Fruit fly (Drosophila melanogaster) whole organism, embryonic: ENCODE data around the gene gce.
A peak's percentile ranks its signal among the peaks of the same experiment; 100 is the strongest.

Source experiments
- ATbp ChIP-seq: fragments of 200-800 bp; sonication (Bioruptor generic); optimal IDR thresholded peaks from 2 replicates; lab custom pipeline; 2017; ENCODE audit warnings: missing biosample characterization, mild to moderate bottlenecking, missing genetic modification characterization, missing genetic modification reagents
- Asciz ChIP-seq: fragments of 200-800 bp; sonication (Bioruptor generic); optimal IDR thresholded peaks from 2 replicates; lab custom pipeline; 2017; ENCODE audit warnings: missing biosample characterization, mild to moderate bottlenecking, missing genetic modification characterization, missing genetic modification reagents
- Blimp-1 ChIP-seq: fragments of 200-800 bp; sonication (Bioruptor generic); optimal IDR thresholded peaks from 3 replicates; lab custom pipeline; 2018; ENCODE audit warnings: missing biosample characterization, missing genetic modification characterization, mild to moderate bottlenecking, moderate library complexity, missing genetic modification reagents
- BtbVII ChIP-seq: fragments of 200-800 bp; sonication (Bioruptor generic); optimal IDR thresholded peaks from 3 replicates; lab custom pipeline; 2017; ENCODE audit warnings: missing biosample characterization, mild to moderate bottlenecking, missing genetic modification characterization
- Bteb2 ChIP-seq: fragments of 200-800 bp; sonication (Bioruptor generic); optimal IDR thresholded peaks from 2 replicates; lab custom pipeline; 2016; ENCODE audit warnings: missing biosample characterization, missing genetic modification characterization
- CG10654 ChIP-seq: fragments of 200-800 bp; sonication (Bioruptor generic); optimal IDR thresholded peaks from 2 replicates; lab custom pipeline; 2016; ENCODE audit warnings: missing biosample characterization, missing genetic modification characterization
- CG11723 ChIP-seq: fragments of 200-800 bp; sonication (Bioruptor generic); optimal IDR thresholded peaks from 2 replicates; lab custom pipeline; 2017; ENCODE audit warnings: missing biosample characterization, mild to moderate bottlenecking, missing genetic modification characterization
- CG13123 ChIP-seq: fragments of 200-800 bp; sonication (Bioruptor generic); optimal IDR thresholded peaks from 2 replicates; lab custom pipeline; 2016; ENCODE audit warnings: missing biosample characterization, missing genetic modification characterization
- CG13624 ChIP-seq: fragments of 200-800 bp; sonication (Bioruptor generic); optimal IDR thresholded peaks from 2 replicates; lab custom pipeline; 2016; ENCODE audit warnings: missing biosample characterization, missing genetic modification characterization
- CG13775 ChIP-seq: fragments of 200-800 bp; sonication (Bioruptor generic); optimal IDR thresholded peaks from 3 replicates; lab custom pipeline; 2017; ENCODE audit warnings: missing biosample characterization, mild to moderate bottlenecking, missing genetic modification characterization
- CG1647 ChIP-seq: fragments of 200-800 bp; sonication (Bioruptor generic); optimal IDR thresholded peaks from 3 replicates; lab custom pipeline; 2016; ENCODE audit warnings: missing biosample characterization, missing genetic modification characterization
- CG17361 ChIP-seq: fragments of 200-800 bp; sonication (Bioruptor generic); IDR thresholded peaks from 3 replicates; pipeline ENCODE4 v1.3.6; 2022; ENCODE audit warnings: missing biosample characterization, missing genetic modification characterization
- CG33213 ChIP-seq: fragments of 200-800 bp; sonication (Bioruptor generic); optimal IDR thresholded peaks from 3 replicates; lab custom pipeline; 2016; ENCODE audit warnings: missing biosample characterization, missing genetic modification characterization
- CG42726 ChIP-seq: fragments of 200-800 bp; sonication (Bioruptor generic); IDR thresholded peaks from 2 replicates; pipeline ENCODE4 v1.3.6; 2022; ENCODE audit warnings: missing biosample characterization, missing genetic modification characterization; ENCODE audit not compliant: partially characterized antibody
- CG6854 ChIP-seq: fragments of 200-800 bp; sonication (Bioruptor generic); optimal IDR thresholded peaks from 3 replicates; lab custom pipeline; 2017; ENCODE audit warnings: missing biosample characterization, mild to moderate bottlenecking, missing genetic modification characterization
- CG8290 ChIP-seq, 3 experiments: fragments of 200-800 bp; sonication (Bioruptor generic); optimal IDR thresholded peaks; 2 replicates each; lab custom pipeline; 2016 to 2019; ENCODE audit warnings: missing biosample characterization in 3 of 3, missing genetic modification characterization in 3 of 3, mild to moderate bottlenecking in 2 of 3, moderate library complexity in 1 of 3
- CG9215 ChIP-seq: fragments of 200-800 bp; sonication (Bioruptor generic); IDR thresholded peaks from 2 replicates; pipeline ENCODE4 v1.3.6; 2022; ENCODE audit warnings: missing biosample characterization, missing genetic modification characterization
- CoRest ChIP-seq: fragments of 200-800 bp; sonication (Bioruptor generic); optimal IDR thresholded peaks from 3 replicates; lab custom pipeline; 2018; ENCODE audit warnings: missing biosample characterization, mild to moderate bottlenecking, missing genetic modification characterization, moderate library complexity
- D19A ChIP-seq: fragments of 200-800 bp; optimal IDR thresholded peaks from 3 replicates; lab custom pipeline; 2019; ENCODE audit warnings: missing biosample characterization, mild to moderate bottlenecking, missing genetic modification characterization, moderate library complexity
- Dip3 ChIP-seq: fragments of 200-800 bp; sonication (Bioruptor generic); optimal IDR thresholded peaks from 3 replicates; lab custom pipeline; 2016; ENCODE audit warnings: missing biosample characterization, missing genetic modification characterization
- Dref ChIP-seq: fragments of 200-800 bp; sonication (Bioruptor generic); IDR thresholded peaks from 2 replicates; pipeline ENCODE4 v1.3.6; 2022; ENCODE audit warnings: missing biosample characterization, missing genetic modification characterization
- Eip74EF ChIP-seq, 2 experiments: fragments of 200-800 bp in 1 of 2; fragments of >200 bp in 1 of 2; sonication (Bioruptor generic) in 1 of 2; optimal IDR thresholded peaks; 2 replicates each; lab custom pipeline; 2017 to 2019; ENCODE audit warnings: missing biosample characterization in 2 of 2, missing genetic modification characterization in 2 of 2, mild to moderate bottlenecking in 1 of 2, moderate library complexity in 1 of 2
- HmgZ ChIP-seq: fragments of 200-800 bp; sonication (Bioruptor generic); optimal IDR thresholded peaks from 2 replicates; lab custom pipeline; 2018; ENCODE audit warnings: missing biosample characterization, mild to moderate bottlenecking, missing genetic modification characterization
- MTF-1 ChIP-seq: fragments of 200-800 bp; sonication (Bioruptor generic); optimal IDR thresholded peaks from 2 replicates; lab custom pipeline; 2018; ENCODE audit warnings: missing biosample characterization, mild to moderate bottlenecking, missing genetic modification characterization, borderline replicate concordance
- Med ChIP-seq: fragments of 200-800 bp; sonication (Bioruptor generic); peaks from one replicate; lab custom pipeline; 2016; ENCODE audit warnings: missing biosample characterization, missing genetic modification characterization, mild to moderate bottlenecking, inconsistent platforms, moderate library complexity
- NC2β ChIP-seq: fragments of 200-800 bp; sonication (Bioruptor generic); optimal IDR thresholded peaks from 2 replicates; lab custom pipeline; 2016; ENCODE audit warnings: missing biosample characterization, missing genetic modification characterization
- Nf-YA ChIP-seq: fragments of 200-800 bp; sonication (Bioruptor generic); IDR thresholded peaks from 2 replicates; pipeline ENCODE4 v1.3.6; 2022; ENCODE audit warnings: missing biosample characterization, missing genetic modification characterization
- NfI ChIP-seq: fragments of 200-800 bp; sonication (Bioruptor generic); optimal IDR thresholded peaks from 3 replicates; lab custom pipeline; 2018; ENCODE audit warnings: missing biosample characterization, mild to moderate bottlenecking, missing genetic modification characterization, moderate library complexity
- Optix ChIP-seq: fragments of 200-800 bp; sonication (Bioruptor generic); IDR thresholded peaks from 3 replicates; pipeline ENCODE4 v1.3.6; 2022; ENCODE audit warnings: missing biosample characterization, missing genetic modification characterization
- Ptx1 ChIP-seq: fragments of 200-800 bp; sonication (Bioruptor generic); IDR thresholded peaks from 2 replicates; pipeline ENCODE4 v1.3.6; 2022; ENCODE audit warnings: missing biosample characterization, missing genetic modification characterization
- ase ChIP-seq: fragments of 200-800 bp; sonication (Bioruptor generic); IDR thresholded peaks from 3 replicates; pipeline ENCODE4 v1.3.6; 2022; ENCODE audit warnings: missing biosample characterization, missing genetic modification characterization
- bbx ChIP-seq: fragments of 200-800 bp; sonication (Bioruptor generic); IDR thresholded peaks from 2 replicates; pipeline ENCODE4 v1.3.6; 2022; ENCODE audit warnings: missing biosample characterization, missing genetic modification characterization; ENCODE audit not compliant: partially characterized antibody
- bowl ChIP-seq: fragments of 200-800 bp; sonication (Bioruptor generic); IDR thresholded peaks from 2 replicates; pipeline ENCODE4 v1.3.6; 2022; ENCODE audit warnings: missing biosample characterization, missing genetic modification characterization
- cad ChIP-seq: fragments of >200 bp; optimal IDR thresholded peaks from 2 replicates; lab custom pipeline; 2017; ENCODE audit warnings: missing biosample characterization, missing genetic modification characterization
- crp ChIP-seq, 2 experiments: fragments of 200-800 bp; sonication (Bioruptor generic); optimal IDR thresholded peaks; 2 replicates in 1 of 2; 3 replicates in 1 of 2; lab custom pipeline; 2017; ENCODE audit warnings: missing biosample characterization in 2 of 2, missing genetic modification characterization in 2 of 2, mild to moderate bottlenecking in 1 of 2, moderate library complexity in 1 of 2
- danr ChIP-seq: fragments of 200-800 bp; sonication (Bioruptor generic); IDR thresholded peaks from 2 replicates; pipeline ENCODE4 v1.3.6; 2022; ENCODE audit warnings: missing biosample characterization, missing genetic modification characterization
- fd64A ChIP-seq: fragments of 200-800 bp; sonication (Bioruptor generic); optimal IDR thresholded peaks from 3 replicates; lab custom pipeline; 2018; ENCODE audit warnings: missing biosample characterization, mild to moderate bottlenecking, missing genetic modification characterization
- gcm2 ChIP-seq: fragments of 200-800 bp; sonication (Bioruptor generic); optimal IDR thresholded peaks from 2 replicates; lab custom pipeline; 2016; ENCODE audit warnings: missing biosample characterization, missing genetic modification characterization
- gsb ChIP-seq: fragments of 200-800 bp; sonication (Bioruptor generic); IDR thresholded peaks from 2 replicates; pipeline ENCODE4 v1.3.6; 2022; ENCODE audit warnings: missing biosample characterization, missing genetic modification characterization
- lilli ChIP-seq: fragments of 200-800 bp; sonication (Bioruptor generic); optimal IDR thresholded peaks from 3 replicates; lab custom pipeline; 2016; ENCODE audit warnings: missing biosample characterization, missing genetic modification characterization
- lov ChIP-seq, 2 experiments: fragments of 200-800 bp in 1 of 2; fragments of >200 bp in 1 of 2; sonication (Bioruptor generic) in 1 of 2; IDR thresholded peaks in 1 of 2; optimal IDR thresholded peaks in 1 of 2; 2 replicates in 1 of 2; 3 replicates in 1 of 2; pipeline versions ENCODE4 v1.3.6 to Lab custom; 2017 to 2022; ENCODE audit warnings: missing biosample characterization in 1 of 2, missing genetic modification characterization in 1 of 2
- sens ChIP-seq: fragments of 200-800 bp; sonication (Bioruptor generic); peaks from one replicate; lab custom pipeline; 2016; ENCODE audit warnings: missing biosample characterization, missing genetic modification characterization
- seq ChIP-seq: fragments of 200-800 bp; sonication (Bioruptor generic); IDR thresholded peaks from 2 replicates; pipeline ENCODE4 v1.3.6; 2022; ENCODE audit warnings: missing biosample characterization, missing genetic modification characterization
- sim ChIP-seq: fragments of 200-800 bp; sonication (Bioruptor generic); IDR thresholded peaks from 2 replicates; pipeline ENCODE4 v1.3.6; 2022; ENCODE audit warnings: missing biosample characterization, missing genetic modification characterization
- sima ChIP-seq: fragments of 200-800 bp; sonication (Bioruptor generic); optimal IDR thresholded peaks from 2 replicates; lab custom pipeline; 2016; ENCODE audit warnings: missing biosample characterization, missing genetic modification characterization
- stc ChIP-seq: fragments of 200-800 bp; sonication (Bioruptor generic); IDR thresholded peaks from 2 replicates; pipeline ENCODE4 v1.3.6; 2022; ENCODE audit warnings: missing biosample characterization, missing genetic modification characterization
- tin ChIP-seq: fragments of 200-800 bp; sonication (Bioruptor generic); optimal IDR thresholded peaks from 3 replicates; lab custom pipeline; 2016; ENCODE audit warnings: missing biosample characterization, missing genetic modification characterization
- tna ChIP-seq: fragments of 200-800 bp; sonication (Bioruptor generic); IDR thresholded peaks from 2 replicates; pipeline ENCODE4 v1.3.6; 2022; ENCODE audit warnings: missing biosample characterization, missing genetic modification characterization; ENCODE audit not compliant: partially characterized antibody
- tx ChIP-seq: fragments of 200-800 bp; sonication (Bioruptor generic); optimal IDR thresholded peaks from 2 replicates; lab custom pipeline; 2016; ENCODE audit warnings: missing biosample characterization, missing genetic modification characterization

The gce gene

DNA sequence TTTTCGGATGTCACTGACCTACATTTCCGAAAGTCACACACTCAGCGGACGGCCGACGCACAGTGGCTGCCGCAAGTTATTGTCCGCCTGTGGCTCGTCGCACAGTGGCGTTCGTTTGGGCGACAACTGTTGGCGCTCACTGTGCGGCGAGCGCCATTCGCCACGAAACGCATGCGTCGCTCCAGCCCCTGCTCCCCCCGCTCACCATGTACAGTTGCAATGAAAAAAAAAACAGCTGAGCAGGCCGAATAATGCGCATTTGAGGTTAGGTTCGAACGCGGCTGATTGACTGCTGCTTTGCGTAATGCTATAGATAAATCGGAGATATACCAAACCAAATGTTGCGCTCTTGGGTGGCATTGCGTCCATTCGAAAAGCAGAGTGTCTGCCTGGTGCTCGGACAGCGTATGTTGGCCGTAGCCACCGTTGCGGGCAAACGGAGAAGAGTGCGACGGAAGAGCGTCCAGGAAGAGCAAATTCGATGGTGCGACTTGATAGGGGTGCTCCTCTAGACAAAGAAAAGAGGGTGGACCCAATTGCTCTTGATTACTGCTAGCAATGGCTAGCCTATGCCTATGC is 25.8 kb downstream of the gce start (continued):
- TF ChIP-seq bowl (peak; percentile 71; the same call in 1 of the 2 replicates), CG8290 (GFP tag; optimal IDR thresholded peaks at IDR 0.05; lab: Kevin White, UChicago) (peak; percentile 67), CG8290 (tag; optimal IDR thresholded peaks at IDR 0.05; lab: Kevin White, UChicago) (peak; percentile 32 to 97), tna (GFP tag; lab: Robert Waterston, UW) (no peak), CG13123 (GFP tag; lab: Kevin White, UChicago) (peak; percentile 25), NC2β (GFP tag; lab: Kevin White, UChicago) (peak; percentile 78), Optix (GFP tag; lab: Robert Waterston, UW) (peak; percentile 89), Dip3 (GFP tag; lab: Kevin White, UChicago) (peak; percentile 75), bbx (GFP tag; lab: Robert Waterston, UW) (peak; percentile 64; the same call in 1 of the 2 replicates), Dref (GFP tag; lab: Robert Waterston, UW) (peak; percentile 54), CG17361 (GFP tag; lab: Robert Waterston, UW) (peak; percentile 58; the same call in 2 of the 3 replicates), Eip74EF (GFP tag; optimal IDR thresholded peaks at IDR 0.05; lab: Kevin White, UChicago) (peak in 1 of 2 experiments; percentile 59), Ptx1 (GFP tag; lab: Robert Waterston, UW) (peak; percentile 90), CG9215 (GFP tag; lab: Robert Waterston, UW) (peak; percentile 85), CG1647 (GFP tag; lab: Kevin White, UChicago) (peak; percentile 82), seq (GFP tag; lab: Robert Waterston, UW) (peak; percentile 74), lov (optimal IDR thresholded peaks at IDR 0.05; lab: Kevin White, UChicago) (no peak), lov (GFP tag; IDR thresholded peaks at IDR 0.05; lab: Robert Waterston, UW) (peak; percentile 88), danr (GFP tag; lab: Robert Waterston, UW) (peak; percentile 49; the same call in 1 of the 2 replicates), gsb (GFP tag; lab: Robert Waterston, UW) (peak; percentile 84), Asciz (GFP tag; lab: Kevin White, UChicago) (peak; percentile 9), CG13775 (GFP tag; lab: Kevin White, UChicago) (peak; percentile 64), CG42726 (peak; percentile 70), gcm2 (GFP tag; lab: Kevin White, UChicago) (peak; percentile 64), CG6854 (peak; percentile 58), CoRest (tag; lab: Kevin White, UChicago) (peak; percentile 70), MTF-1 (GFP tag; lab: Kevin White, UChicago) (peak; percentile 87), BtbVII (GFP tag; lab: Kevin White, UChicago) (peak; percentile 72), Nf-YA (peak; percentile 65), CG10654 (GFP tag; lab: Kevin White, UChicago) (peak; percentile 64), lilli (GFP tag; lab: Kevin White, UChicago) (peak; percentile 91), Med (GFP tag; lab: Kevin White, UChicago) (peak; percentile 98), ATbp (GFP tag; lab: Kevin White, UChicago) (peak; percentile 77), HmgZ (tag; lab: Kevin White, UChicago) (peak; percentile 85), tx (peak; percentile 84), CG11723 (peak; percentile 79), stc (peak; percentile 71), sens (peak; percentile 93), Blimp-1 (GFP tag; lab: Kevin White, UChicago) (peak; percentile 65), sima (GFP tag; lab: Kevin White, UChicago) (peak; percentile 26), crp (GFP tag; optimal IDR thresholded peaks at IDR 0.05; lab: Kevin White, UChicago) (peak; percentile 36 to 95), D19A (tag; lab: Kevin White, UChicago) (peak; percentile 32), CG13624 (peak; percentile 90), sim (peak; percentile 66), ase (peak; percentile 89), CG33213 (GFP tag; lab: Kevin White, UChicago) (peak; percentile 79), fd64A (GFP tag; lab: Kevin White, UChicago) (peak; percentile 75), Bteb2 (GFP tag; lab: Kevin White, UChicago) (peak; percentile 68), NfI (GFP tag; lab: Kevin White, UChicago) (peak; percentile 78), tin (GFP tag; lab: Kevin White, UChicago) (peak; percentile 89), cad (GFP tag; lab: Kevin White, UChicago) (no peak)
